Fruit fly (Drosophila melanogaster): Measurements from ENCODE around the gene Prosbeta7.

Prosbeta7 gene

dm6 chr3R:5368170-5368781 is 10.1 kb upstream of the Prosbeta7 start, which contains the start of gene Cerk (continued):
- TF ChIP-seq ato (GFP tag; IDR thresholded peaks at IDR 0.05; ENCODE audit: partially characterized antibody): 0 out of 2 replicates have a peak, but pooled peaks have one; percentile 28
- TF ChIP-seq CG9817 (tag; optimal IDR thresholded peaks at IDR 0.05): peak; percentile 30
- peak; percentile 30 for TF ChIP-seq caup (GFP tag; optimal IDR thresholded peaks at IDR 0.05; ENCODE audit: severe bottlenecking)
- no peak for TF ChIP-seq dmrt99B (tag; optimal IDR thresholded peaks at IDR 0.05)
- TF ChIP-seq Chrac-16 (GFP tag; optimal IDR thresholded peaks at IDR 0.05): peak; percentile 43
- TF ChIP-seq gsb-n (tag; optimal IDR thresholded peaks at IDR 0.05): no peak
- no peak for TF ChIP-seq CG11093 (GFP tag; IDR thresholded peaks at IDR 0.05)
- no peak for TF ChIP-seq CG8924 (tag; optimal IDR thresholded peaks at IDR 0.05)
- TF ChIP-seq CG2712 (tag; optimal IDR thresholded peaks at IDR 0.05): peak; percentile 42
- no peak for TF ChIP-seq run (tag; optimal IDR thresholded peaks at IDR 0.05)
- TF ChIP-seq Hand (GFP tag; optimal IDR thresholded peaks at IDR 0.05): no peak
- TF ChIP-seq CG34422 (GFP tag; IDR thresholded peaks at IDR 0.05): peak; percentile 48; the same call in 2 of the 3 replicates
- TF ChIP-seq Meics (GFP tag; optimal IDR thresholded peaks at IDR 0.05): peak; percentile 28
- TF ChIP-seq croc (GFP tag; conservative IDR thresholded peaks at IDR 0.05): no peak
- peak; percentile 59; the same call in 2 of the 3 replicates for TF ChIP-seq HLH4C (GFP tag; IDR thresholded peaks at IDR 0.05; ENCODE audit: partially characterized antibody)
- peak; percentile 79 for TF ChIP-seq Opbp (GFP tag; IDR thresholded peaks at IDR 0.05; ENCODE audit: partially characterized antibody)
- TF ChIP-seq D (optimal IDR thresholded peaks at IDR 0.05): no peak
- no peak for TF ChIP-seq D (GFP tag; optimal IDR thresholded peaks at IDR 0.05)
- peak; percentile 48 for TF ChIP-seq Dref (GFP tag; IDR thresholded peaks at IDR 0.05)
- TF ChIP-seq CG9609 (GFP tag; optimal IDR thresholded peaks at IDR 0.05): peak; percentile 32
- peak; percentile 65; the same call in 2 of the 3 replicates for TF ChIP-seq knrl (GFP tag; IDR thresholded peaks at IDR 0.05; ENCODE audit: partially characterized antibody)
- peak; percentile 14; the same call in 1 of the 2 replicates for TF ChIP-seq ara (GFP tag; IDR thresholded peaks at IDR 0.05)
- TF ChIP-seq tin (GFP tag; optimal IDR thresholded peaks at IDR 0.05): no peak
- peak; percentile 54 for TF ChIP-seq pum (GFP tag; optimal IDR thresholded peaks at IDR 0.05)
- no peak for TF ChIP-seq CG12104 (GFP tag; optimal IDR thresholded peaks at IDR 0.05)
- no peak for TF ChIP-seq CG6689 (GFP tag; IDR thresholded peaks at IDR 0.05)
- TF ChIP-seq CG4707 (GFP tag; optimal IDR thresholded peaks at IDR 0.05): peak; percentile 32
- TF ChIP-seq Awh (GFP tag; IDR thresholded peaks at IDR 0.05): no peak
- TF ChIP-seq CG30403 (GFP tag; optimal IDR thresholded peaks at IDR 0.05): peak; percentile 54
- peak; percentile 69; the same call in 1 of the 2 replicates for TF ChIP-seq amos (GFP tag; IDR thresholded peaks at IDR 0.05; ENCODE audit: partially characterized antibody)
- peak; percentile 41 for TF ChIP-seq pnt (GFP tag; optimal IDR thresholded peaks at IDR 0.05)
- TF ChIP-seq CG16813 (GFP tag; IDR thresholded peaks at IDR 0.05; ENCODE audit: partially characterized antibody): peak; percentile 49; the same call in 1 of the 3 replicates
- TF ChIP-seq Trl (optimal IDR thresholded peaks at IDR 0.05): no peak
- peak; percentile 57 for TF ChIP-seq Trl (GFP tag; optimal IDR thresholded peaks at IDR 0.05)
- no peak for TF ChIP-seq Vsx1 (GFP tag; optimal IDR thresholded peaks at IDR 0.05)
- TF ChIP-seq gce (GFP tag; IDR thresholded peaks at IDR 0.05): no peak
- TF ChIP-seq CG18619 (GFP tag; optimal IDR thresholded peaks at IDR 0.05): no peak
- TF ChIP-seq CG10147 (GFP tag; optimal IDR thresholded peaks at IDR 0.05): no peak
- TF ChIP-seq slp2 (GFP tag; optimal IDR thresholded peaks at IDR 0.05): no peak
- TF ChIP-seq Ssrp (tag; optimal IDR thresholded peaks at IDR 0.05): no peak
- TF ChIP-seq CG10274 (GFP tag; optimal IDR thresholded peaks at IDR 0.05): no peak
- no peak for TF ChIP-seq CG3281 (GFP tag; optimal IDR thresholded peaks at IDR 0.05)
- no peak for TF ChIP-seq CG6854 (GFP tag; optimal IDR thresholded peaks at IDR 0.05)
- no peak for TF ChIP-seq CG2875 (GFP tag; optimal IDR thresholded peaks at IDR 0.05)
- TF ChIP-seq crp (GFP tag; optimal IDR thresholded peaks at IDR 0.05): peak in 1 of 2 experiments; percentile 45
- peak; percentile 31 for TF ChIP-seq grau (tag; optimal IDR thresholded peaks at IDR 0.05)
- no peak for TF ChIP-seq ATbp (GFP tag; optimal IDR thresholded peaks at IDR 0.05)
- TF ChIP-seq CG11560 (tag; IDR thresholded peaks at IDR 0.05): peak; percentile 8; the same call in 1 of the 3 replicates
- no peak for TF ChIP-seq C15 (GFP tag; IDR thresholded peaks at IDR 0.05)
